Worm (Caenorhabditis elegans) whole organism, midembryonic: ENCODE measurements around the gene piki-1.
A peak's percentile ranks its signal among the peaks of the same experiment; 100 is the strongest.

Source experiments
- T22C8.4 ChIP-seq: fragments of 200-800 bp; sonication (Bioruptor generic); IDR thresholded peaks from 2 replicates; pipeline ENCODE4 v1.3.6; 2022; ENCODE audit warnings: missing genetic modification characterization, missing compliant biosample characterization
- cog-1 ChIP-seq: sonication (generic microtip); optimal IDR thresholded peaks from 2 replicates; lab custom pipeline; 2016; ENCODE audit warnings: missing genetic modification characterization, missing compliant biosample characterization
- flt-1 ChIP-seq: fragments of 200-800 bp; sonication (Bioruptor generic); IDR thresholded peaks from 2 replicates; pipeline ENCODE4 v1.3.6; 2022; ENCODE audit warnings: missing genetic modification characterization, missing compliant biosample characterization
- klf-2 ChIP-seq: fragments of 200-800 bp; sonication (Bioruptor generic); conservative IDR thresholded peaks from 2 replicates; pipeline ENCODE4 v1.3.6; 2022; ENCODE audit warnings: missing genetic modification reagents, missing genetic modification characterization, missing compliant biosample characterization
- med-1 ChIP-seq: sonication (generic microtip); optimal IDR thresholded peaks from 2 replicates; lab custom pipeline; 2017; ENCODE audit warnings: missing genetic modification characterization, mild to moderate bottlenecking, missing compliant biosample characterization, antibody characterized with exemption, missing genetic modification reagents; ENCODE audit not compliant: insufficient read depth
- ref-1 ChIP-seq: fragments of 200-800 bp; sonication (Bioruptor generic); conservative IDR thresholded peaks from 2 replicates; pipeline ENCODE4 v1.3.6; 2022; ENCODE audit warnings: missing genetic modification reagents, missing genetic modification characterization, missing compliant biosample characterization
- tab-1 ChIP-seq: fragments of 200-800 bp; sonication (Bioruptor generic); IDR thresholded peaks from 2 replicates; pipeline ENCODE4 v1.3.6; 2022; ENCODE audit warnings: missing genetic modification characterization, missing compliant biosample characterization
- ztf-23 ChIP-seq: fragments of 200-800 bp; sonication (Bioruptor generic); IDR thresholded peaks from 2 replicates; pipeline ENCODE4 v1.3.6; 2022; ENCODE audit warnings: missing genetic modification reagents, missing genetic modification characterization, missing compliant biosample characterization
- ztf-29 ChIP-seq: fragments of 200-800 bp; sonication (Bioruptor generic); IDR thresholded peaks from 2 replicates; pipeline ENCODE4 v1.3.6; 2022; ENCODE audit warnings: missing genetic modification reagents, missing genetic modification characterization, missing compliant biosample characterization

The piki-1 gene

DNA sequence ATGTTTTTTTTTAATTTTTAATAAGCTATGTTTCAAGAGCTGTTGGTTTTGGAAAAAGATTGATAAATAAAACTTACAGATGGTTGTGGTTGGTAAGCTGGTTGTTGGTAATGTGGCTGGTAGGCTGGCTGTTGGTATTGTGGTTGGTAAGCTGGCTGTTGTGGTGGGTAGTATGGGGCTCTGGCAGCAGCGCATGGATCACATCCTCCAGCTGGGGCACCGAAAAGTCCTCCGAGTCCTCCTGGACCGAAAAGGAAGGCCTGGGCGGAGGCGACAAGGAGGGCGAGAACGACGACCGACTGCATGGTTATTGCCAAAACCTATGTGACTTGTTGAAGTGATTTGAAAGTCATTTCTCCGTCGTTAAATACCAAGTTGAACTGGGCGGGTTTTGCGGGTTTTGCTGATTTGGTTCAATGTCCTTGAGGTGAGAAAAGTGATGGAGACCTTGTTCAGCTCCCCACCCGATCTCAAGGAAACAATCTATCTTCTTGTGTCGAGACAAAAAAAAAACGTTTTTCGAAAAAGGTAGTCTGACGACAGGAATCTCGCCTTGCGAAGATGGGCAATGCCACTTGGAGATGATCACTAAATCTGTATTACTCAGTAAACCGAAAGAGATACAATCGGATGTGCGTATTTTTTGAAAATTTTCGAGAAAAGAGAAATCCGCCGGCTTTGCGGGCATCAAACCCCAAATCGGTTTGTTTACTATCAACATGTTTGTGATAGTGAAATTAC lies 13.9 kb upstream of the piki-1 start, which contains the start of gene F46F2.3:
Gene F46F2.3 (minus strand): TSS at position 341 of the 741 bp plus-strand sequence.
- TF ChIP-seq klf-2 (GFP tag; lab: Robert Waterston, UW) (no peak), flt-1 (no peak), ztf-23 (GFP tag; lab: Robert Waterston, UW) (no peak), med-1 (GFP tag; lab: Kevin White, UChicago) (no peak), cog-1 (tag; lab: Kevin White, UChicago) (no peak), ref-1 (GFP tag; lab: Robert Waterston, UW) (no peak), tab-1 (GFP tag; lab: Robert Waterston, UW) (no peak), ztf-29 (GFP tag; lab: Robert Waterston, UW) (no peak)

DNA sequence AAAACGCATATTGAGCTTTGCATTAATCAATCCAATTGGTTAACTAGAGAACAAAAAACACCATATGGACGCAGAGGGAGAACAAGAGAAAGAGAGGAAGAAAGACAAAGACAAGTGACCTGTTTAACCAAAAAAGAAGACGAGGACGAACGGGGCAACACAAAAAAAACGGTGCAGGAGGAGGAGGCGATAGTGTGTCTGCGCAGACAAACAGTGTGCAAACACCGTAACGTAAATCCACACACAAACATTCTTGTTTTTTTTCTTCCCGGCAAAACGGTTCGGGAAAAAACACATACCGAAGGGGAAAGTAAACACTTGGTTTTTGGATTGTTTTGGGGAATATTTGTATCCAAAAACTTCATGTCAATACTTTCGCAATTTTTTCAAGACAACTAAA lies 396 bp upstream of the piki-1 start:
- peak; percentile 53; the same call in 1 of the 2 replicates for TF ChIP-seq flt-1
- no peak for TF ChIP-seq T22C8.4

DNA sequence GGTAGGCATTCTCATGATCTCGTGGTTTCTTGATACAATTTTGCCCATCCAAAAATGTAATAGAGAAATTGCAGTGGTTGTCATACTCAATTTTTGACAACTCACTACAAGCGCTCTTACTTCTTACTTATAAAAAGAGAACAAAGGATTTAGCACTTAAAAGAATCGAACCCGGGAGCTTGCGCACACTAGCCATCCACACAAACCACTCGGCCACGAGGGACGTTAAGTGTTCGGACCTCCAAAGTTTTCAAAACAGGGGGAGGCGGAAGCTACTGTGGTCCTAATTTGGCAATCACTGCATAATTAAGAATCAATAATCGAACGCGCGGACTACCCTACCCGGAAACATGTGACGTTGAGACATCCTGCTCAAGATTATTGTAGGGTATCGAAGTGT lies 3.5 kb downstream of the piki-1 start:
- TF ChIP-seq klf-2 (GFP tag; lab: Robert Waterston, UW) (no peak), tab-1 (GFP tag; lab: Robert Waterston, UW) (no peak), med-1 (GFP tag; lab: Kevin White, UChicago) (no peak), T22C8.4 (0 out of 2 replicates have a peak, but pooled peaks have one; percentile 16)

DNA sequence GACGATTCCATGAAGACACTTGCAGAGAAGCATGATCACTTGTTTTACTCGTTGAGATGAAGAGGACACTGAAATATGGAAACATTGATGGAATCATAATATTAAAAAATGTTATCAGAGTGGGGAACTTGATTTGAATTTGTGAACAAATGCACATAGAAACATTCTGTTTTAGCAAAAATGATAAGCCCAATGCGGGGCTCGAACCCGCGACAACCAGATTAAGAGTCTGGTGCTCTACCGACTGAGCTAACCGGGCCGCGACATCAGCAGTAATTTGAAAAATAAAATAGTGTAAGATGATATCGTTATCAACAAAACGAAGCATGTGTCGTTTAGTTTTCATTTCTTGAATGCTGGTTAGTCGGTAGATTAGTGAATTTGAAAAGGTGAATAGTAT lies 5.0 kb downstream of the piki-1 start:
- no peak for TF ChIP-seq ref-1 (GFP tag; lab: Robert Waterston, UW)
- TF ChIP-seq cog-1 (tag; lab: Kevin White, UChicago), result no peak
- no peak for TF ChIP-seq flt-1
- TF ChIP-seq klf-2 (GFP tag; lab: Robert Waterston, UW), result no peak
- no peak for TF ChIP-seq T22C8.4
- TF ChIP-seq ztf-29 (GFP tag; lab: Robert Waterston, UW), result no peak
- TF ChIP-seq tab-1 (GFP tag; lab: Robert Waterston, UW), result no peak
- no peak for TF ChIP-seq ztf-23 (GFP tag; lab: Robert Waterston, UW)
- TF ChIP-seq med-1 (GFP tag; lab: Kevin White, UChicago), result no peak

DNA sequence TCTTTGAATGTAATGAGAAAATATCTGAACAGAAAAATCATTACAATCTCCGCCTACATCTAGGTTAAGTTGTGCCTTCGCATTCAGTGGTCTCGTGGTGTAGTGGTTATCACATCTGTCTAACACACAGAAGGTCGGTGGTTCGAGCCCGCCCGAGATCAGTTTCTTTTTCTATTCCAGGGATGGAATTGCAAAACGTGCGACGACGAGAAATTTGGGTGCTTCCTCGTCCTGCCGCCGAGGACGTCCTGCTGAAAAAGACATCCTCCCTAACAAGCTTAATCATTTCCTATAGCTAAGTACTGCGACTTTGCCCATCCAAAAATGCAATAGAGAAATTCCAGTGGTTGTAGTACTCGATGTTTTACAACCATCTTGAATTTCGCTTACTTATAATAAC lies 10.2 kb downstream of the piki-1 start:
- TF ChIP-seq ztf-23 (GFP tag; lab: Robert Waterston, UW) (no peak), klf-2 (GFP tag; lab: Robert Waterston, UW) (0 out of 2 replicates have a peak, but pooled peaks have one; percentile 16), cog-1 (tag; lab: Kevin White, UChicago) (no peak), ztf-29 (GFP tag; lab: Robert Waterston, UW) (no peak; the same call in 1 of the 2 replicates), flt-1 (peak; percentile 60; the same call in 1 of the 2 replicates)

DNA sequence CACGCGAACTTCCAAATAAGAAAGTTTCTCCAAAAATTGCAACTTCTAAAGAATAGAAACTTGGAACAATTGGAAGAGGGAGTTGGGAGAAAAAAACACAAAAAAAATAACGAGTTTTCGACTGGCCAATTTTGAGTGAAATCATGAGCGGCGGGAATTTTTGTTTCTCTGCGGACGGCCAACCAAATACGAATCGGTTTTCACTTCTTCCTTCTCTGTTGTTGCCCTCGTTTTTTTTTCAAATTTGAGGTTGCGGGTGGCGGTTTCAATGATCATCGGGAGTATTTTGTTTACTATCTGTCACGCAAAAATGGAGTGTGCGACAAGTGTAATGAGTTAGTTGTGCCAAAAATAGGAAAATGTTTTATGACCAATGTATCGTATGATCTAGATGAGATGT lies 12.5 kb downstream of the piki-1 start:
- no peak for TF ChIP-seq ztf-29 (GFP tag; lab: Robert Waterston, UW)
- TF ChIP-seq klf-2 (GFP tag; lab: Robert Waterston, UW), result no peak
- TF ChIP-seq flt-1, result no peak
- no peak for TF ChIP-seq tab-1 (GFP tag; lab: Robert Waterston, UW)
- no peak for TF ChIP-seq med-1 (GFP tag; lab: Kevin White, UChicago)
- no peak for TF ChIP-seq T22C8.4
- TF ChIP-seq cog-1 (tag; lab: Kevin White, UChicago), result no peak
- TF ChIP-seq ztf-23 (GFP tag; lab: Robert Waterston, UW), result no peak
- TF ChIP-seq ref-1 (GFP tag; lab: Robert Waterston, UW), result no peak

DNA sequence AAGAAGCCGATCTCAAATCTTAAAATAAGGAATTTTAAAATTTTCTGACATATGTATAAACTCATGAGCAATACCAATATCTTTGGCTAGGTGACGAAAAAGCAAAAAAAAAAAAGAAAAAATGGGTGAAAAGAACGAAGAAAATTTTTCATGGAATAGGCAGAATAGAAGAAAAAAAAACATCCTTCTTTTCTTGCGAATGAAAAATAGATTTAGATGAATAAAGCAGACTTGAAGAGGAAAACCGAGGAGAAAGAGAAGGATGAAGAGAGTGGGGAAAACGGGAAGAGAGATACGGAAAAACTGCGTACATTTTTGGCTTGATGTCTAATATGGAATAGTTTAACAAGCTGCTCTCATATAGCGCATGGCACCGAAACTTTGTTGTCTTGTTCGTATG lies 14.4 kb downstream of the piki-1 start:
- TF ChIP-seq ztf-23 (GFP tag; lab: Robert Waterston, UW), result no peak
- TF ChIP-seq ref-1 (GFP tag; lab: Robert Waterston, UW), result no peak
- TF ChIP-seq cog-1 (tag; lab: Kevin White, UChicago), result no peak
- TF ChIP-seq klf-2 (GFP tag; lab: Robert Waterston, UW), result no peak
- TF ChIP-seq tab-1 (GFP tag; lab: Robert Waterston, UW), result no peak
- no peak for TF ChIP-seq T22C8.4
- TF ChIP-seq med-1 (GFP tag; lab: Kevin White, UChicago), result no peak
- TF ChIP-seq ztf-29 (GFP tag; lab: Robert Waterston, UW), result no peak
- TF ChIP-seq flt-1, result no peak

DNA sequence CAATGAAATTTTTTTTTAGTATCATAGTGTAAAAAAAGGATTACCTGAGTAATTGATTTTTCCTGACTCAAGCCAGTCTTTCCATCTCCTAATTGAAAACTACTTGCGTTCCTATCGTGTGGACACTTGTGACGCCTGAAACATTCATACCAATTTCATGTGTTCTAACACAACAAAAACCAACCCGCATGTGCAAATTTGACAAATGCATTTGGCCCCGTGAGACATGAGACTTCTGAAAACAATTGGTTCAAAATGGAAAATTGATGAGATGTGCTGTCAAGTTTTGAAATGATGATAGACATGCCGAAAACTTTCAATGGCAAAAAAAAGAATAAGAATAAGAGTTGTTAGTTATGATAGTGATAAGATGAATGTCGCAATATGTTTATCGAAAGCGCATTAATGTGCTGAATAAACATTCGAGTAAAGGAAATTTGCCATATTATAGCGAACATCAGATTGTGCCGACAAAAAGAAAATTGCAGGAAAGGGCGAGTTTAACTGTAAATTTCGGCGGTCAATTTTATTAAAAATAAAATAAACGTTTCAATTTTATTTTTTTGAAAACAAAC lies 15.7 kb downstream of the piki-1 start, which contains the start of gene H03A11.2:
Gene H03A11.2 (minus strand): TSS at position 252 of the 575 bp plus-strand sequence.
- TF ChIP-seq ztf-29 (GFP tag; lab: Robert Waterston, UW) (no peak), ztf-23 (GFP tag; lab: Robert Waterston, UW) (no peak), ref-1 (GFP tag; lab: Robert Waterston, UW) (no peak), T22C8.4 (no peak), flt-1 (no peak), tab-1 (GFP tag; lab: Robert Waterston, UW) (no peak)

DNA sequence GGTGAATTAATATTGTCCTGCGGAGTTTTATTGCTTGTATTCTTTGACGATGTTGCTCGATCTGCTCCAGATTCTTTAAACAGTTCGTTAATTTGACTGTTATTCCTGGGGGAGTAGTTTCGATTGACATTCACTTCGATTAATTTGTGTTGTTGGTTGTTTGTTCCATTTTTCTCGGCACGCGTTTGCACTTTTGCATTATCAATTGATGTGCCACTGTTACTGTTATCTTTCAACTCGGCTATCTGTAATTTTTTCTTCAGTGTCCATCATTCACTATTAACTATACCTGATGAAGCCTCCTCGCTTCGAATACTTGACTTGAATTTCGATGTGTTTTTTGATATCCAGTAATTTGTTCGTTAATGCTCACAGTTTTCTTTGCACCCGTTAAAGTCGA lies 17.0 kb downstream of the piki-1 start:
- TF ChIP-seq tab-1 (GFP tag; lab: Robert Waterston, UW) (no peak), T22C8.4 (no peak), med-1 (GFP tag; lab: Kevin White, UChicago) (no peak), klf-2 (GFP tag; lab: Robert Waterston, UW) (no peak), flt-1 (no peak), ref-1 (GFP tag; lab: Robert Waterston, UW) (no peak), ztf-29 (GFP tag; lab: Robert Waterston, UW) (no peak), ztf-23 (GFP tag; lab: Robert Waterston, UW) (no peak), cog-1 (tag; lab: Kevin White, UChicago) (no peak)
